Fruit fly (Drosophila melanogaster): ENCODE results near the gene Stt3A.

The Stt3A gene

dm6 chrX:21053099-21053715 lies 530 bp downstream of the Stt3A start (continued):
- TF ChIP-seq Aef1 (GFP tag; IDR thresholded peaks at IDR 0.05) (peak; percentile 57), Dip3 (GFP tag; optimal IDR thresholded peaks at IDR 0.05) (peak; percentile 58), CG2875 (GFP tag; optimal IDR thresholded peaks at IDR 0.05) (peak; percentile 59), CG7786 (GFP tag; optimal IDR thresholded peaks at IDR 0.05) (peak; percentile 69), CG11723 (GFP tag; optimal IDR thresholded peaks at IDR 0.05) (peak; percentile 76), tx (GFP tag; optimal IDR thresholded peaks at IDR 0.05) (no peak), Blimp-1 (GFP tag; optimal IDR thresholded peaks at IDR 0.05) (peak; percentile 20), bsh (GFP tag; optimal IDR thresholded peaks at IDR 0.05) (peak; percentile 50 to 64), CG7928 (GFP tag; optimal IDR thresholded peaks at IDR 0.05) (peak; percentile 89), Vsx1 (GFP tag; optimal IDR thresholded peaks at IDR 0.05) (peak; percentile 82), CG12219 (GFP tag; optimal IDR thresholded peaks at IDR 0.05) (peak; percentile 74), CG32772 (GFP tag; IDR thresholded peaks at IDR 0.05) (peak; percentile 36; the same call in 1 of the 2 replicates), Pdp1 (GFP tag; optimal IDR thresholded peaks at IDR 0.05) (peak; percentile 59 to 62), zen (tag; optimal IDR thresholded peaks at IDR 0.05) (peak; percentile 42), CG9437 (GFP tag; optimal IDR thresholded peaks at IDR 0.05) (peak; percentile 48), az2 (GFP tag; optimal IDR thresholded peaks at IDR 0.05) (peak; percentile 47), fd96Cb (tag; optimal IDR thresholded peaks at IDR 0.05) (peak; percentile 43), usp (GFP tag; optimal IDR thresholded peaks at IDR 0.05) (no peak), pita (GFP tag; optimal IDR thresholded peaks at IDR 0.05) (no peak), ewg (GFP tag; optimal IDR thresholded peaks at IDR 0.05) (peak; percentile 59), CG10209 (GFP tag; optimal IDR thresholded peaks at IDR 0.05) (peak; percentile 70), CG32532 (GFP tag; IDR thresholded peaks at IDR 0.05) (peak; percentile 84), CG4360 (GFP tag; IDR thresholded peaks at IDR 0.05) (peak; percentile 55; the same call in 1 of the 2 replicates), mld (GFP tag; IDR thresholded peaks at IDR 0.05; ENCODE audit: partially characterized antibody) (peak; percentile 74; the same call in 1 of the 3 replicates), CG10979 (tag; optimal IDR thresholded peaks at IDR 0.05) (peak; percentile 48), CkIIα-i1 (GFP tag; IDR thresholded peaks at IDR 0.05) (no peak), Ada2b (GFP tag; IDR thresholded peaks at IDR 0.05) (no peak), Sox100B (GFP tag; optimal IDR thresholded peaks at IDR 0.05) (peak; percentile 68), Atf3 (GFP tag; optimal IDR thresholded peaks at IDR 0.05) (peak; percentile 62), D19A (tag; optimal IDR thresholded peaks at IDR 0.05) (peak; percentile 32), CG8290 (GFP tag; optimal IDR thresholded peaks at IDR 0.05) (peak; percentile 45), CG8290 (tag; optimal IDR thresholded peaks at IDR 0.05) (peak; percentile 46 to 94), ase (GFP tag; IDR thresholded peaks at IDR 0.05) (0 out of 3 replicates have a peak, but pooled peaks have one; percentile 51), salm (tag; optimal IDR thresholded peaks at IDR 0.05) (peak; percentile 60), sr (GFP tag; IDR thresholded peaks at IDR 0.05) (peak; percentile 81; the same call in 2 of the 3 replicates), sd (tag; optimal IDR thresholded peaks at IDR 0.05) (peak; percentile 43), CG8765 (GFP tag; IDR thresholded peaks at IDR 0.05) (peak; percentile 45), CG11247 (GFP tag; IDR thresholded peaks at IDR 0.05) (peak; percentile 70), CG18011 (GFP tag; optimal IDR thresholded peaks at IDR 0.05) (peak; percentile 60), Jarid2 (GFP tag; optimal IDR thresholded peaks at IDR 0.05) (peak; percentile 58), z (GFP tag; IDR thresholded peaks at IDR 0.05) (no peak), CG17385 (GFP tag; optimal IDR thresholded peaks at IDR 0.05) (peak; percentile 94), wor (GFP tag; IDR thresholded peaks at IDR 0.05) (no peak), CG12744 (GFP tag; optimal IDR thresholded peaks at IDR 0.05) (peak; percentile 24), CG6272 (GFP tag; IDR thresholded peaks at IDR 0.05) (peak; percentile 48; the same call in 1 of the 2 replicates), CG7963 (GFP tag; IDR thresholded peaks at IDR 0.05; ENCODE audit: partially characterized antibody) (peak; percentile 61; the same call in 1 of the 3 replicates), BEAF-32 (GFP tag; optimal IDR thresholded peaks at IDR 0.05) (peak; percentile 86), Neu2 (GFP tag; optimal IDR thresholded peaks at IDR 0.05; ENCODE audit: borderline replicate concordance) (no peak), CG17328 (GFP tag; IDR thresholded peaks at IDR 0.05) (peak; percentile 78)
